Worm (Caenorhabditis elegans): ENCODE measurements around the gene F22F7.2.

- TF ChIP-seq rec-8 (tag; optimal IDR thresholded peaks at IDR 0.05) (no peak), K12H6.12 (tag; optimal IDR thresholded peaks at IDR 0.05) (no peak), ceh-27 (GFP tag; optimal IDR thresholded peaks at IDR 0.05) (no peak), madf-3 (GFP tag; IDR thresholded peaks at IDR 0.05) (no peak), unc-62 (GFP tag; optimal IDR thresholded peaks at IDR 0.05) (no peak), mcd-1 (GFP tag; IDR thresholded peaks at IDR 0.05) (no peak), hsf-1 (GFP tag; IDR thresholded peaks at IDR 0.05) (no peak), pha-4 (tag; optimal IDR thresholded peaks at IDR 0.05) (no peak)
Measured at ce11 chrV:2095204-2095603, 27.4 kb upstream of the F22F7.2 start, which contains the start of gene F36F12.2.

Data from whole organism, young adult.